Worm (Caenorhabditis elegans): ENCODE measurements around the gene C36A4.4.
A peak's percentile ranks its signal among the peaks of the same experiment; 100 is the strongest.

DNA sequence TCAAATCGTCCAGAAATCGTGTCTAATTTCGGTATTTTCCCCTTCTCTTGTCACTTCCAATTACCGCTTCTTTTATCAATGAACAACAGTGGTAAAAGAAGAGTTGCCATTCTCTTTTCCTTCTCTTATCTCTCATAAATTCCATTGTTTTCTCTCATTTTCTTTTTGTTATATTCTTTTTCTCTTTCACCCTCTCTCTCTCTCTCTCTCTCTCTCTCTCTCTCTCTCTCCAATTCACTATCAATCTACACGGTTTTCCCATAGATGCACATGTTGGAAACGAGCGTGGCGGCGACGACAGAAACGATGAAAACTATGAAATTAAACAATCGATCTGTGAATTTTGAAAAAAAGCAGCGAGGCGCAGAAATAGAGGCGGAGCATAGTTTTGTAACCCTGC, 44.2 kb downstream of the C36A4.4 start:
- TF ChIP-seq sox-4 (tag; optimal IDR thresholded peaks at IDR 0.05) (no peak), nhr-11 (tag; optimal IDR thresholded peaks at IDR 0.05) (no peak), nhr-77 (tag; optimal IDR thresholded peaks at IDR 0.05) (no peak), ces-1 (GFP tag; optimal IDR thresholded peaks at IDR 0.05) (no peak), fos-1 (tag; optimal IDR thresholded peaks at IDR 0.05) (no peak), ceh-90 (tag; optimal IDR thresholded peaks at IDR 0.05) (no peak), egl-27 (tag; optimal IDR thresholded peaks at IDR 0.05) (no peak), pag-3 (tag; optimal IDR thresholded peaks at IDR 0.05; ENCODE audit: borderline replicate concordance, insufficient read depth) (peak; percentile 7), ceh-8 (GFP tag; optimal IDR thresholded peaks at IDR 0.05) (no peak), sptf-1 (tag; optimal IDR thresholded peaks at IDR 0.05) (no peak), tlp-1 (tag; optimal IDR thresholded peaks at IDR 0.05) (no peak)
